Fruit fly (Drosophila melanogaster): ENCODE measurements around the gene Rala.

Rala gene

dm6 chrX:3768202-3768601 lies 48.8 kb upstream of the Rala start (continued):
- TF ChIP-seq CG17359 (tag; optimal IDR thresholded peaks at IDR 0.05), result peak; percentile 54
- peak; percentile 57 for TF ChIP-seq Blimp-1 (GFP tag; optimal IDR thresholded peaks at IDR 0.05)
- TF ChIP-seq CG12391 (tag; optimal IDR thresholded peaks at IDR 0.05), result peak; percentile 42
- peak; percentile 40 for TF ChIP-seq nmo (GFP tag; optimal IDR thresholded peaks at IDR 0.05)
- no peak for TF ChIP-seq B-H1 (GFP tag; IDR thresholded peaks at IDR 0.05)
- peak in 1 of 2 experiments; percentile 10 for TF ChIP-seq dpn (GFP tag; optimal IDR thresholded peaks at IDR 0.05)
- TF ChIP-seq Rx (GFP tag; IDR thresholded peaks at IDR 0.05), result 0 out of 2 replicates have a peak, but pooled peaks have one; percentile 7
- TF ChIP-seq Deaf1 (tag; optimal IDR thresholded peaks at IDR 0.05), result peak; percentile 4
- peak; percentile 39 for TF ChIP-seq PHDP (tag; optimal IDR thresholded peaks at IDR 0.05)
- peak; percentile 33; the same call in 1 of the 2 replicates for TF ChIP-seq CG4730 (GFP tag; IDR thresholded peaks at IDR 0.05)
- peak; percentile 64 for TF ChIP-seq dmrt99B (tag; optimal IDR thresholded peaks at IDR 0.05)
- TF ChIP-seq lola (GFP tag; optimal IDR thresholded peaks at IDR 0.05), result peak in 1 of 3 experiments; percentile 5
- TF ChIP-seq Pdp1 (GFP tag; optimal IDR thresholded peaks at IDR 0.05), result peak in 1 of 2 experiments; percentile 17
- peak; percentile 37 for TF ChIP-seq CG8388 (GFP tag; optimal IDR thresholded peaks at IDR 0.05)
- TF ChIP-seq CG1647 (GFP tag; optimal IDR thresholded peaks at IDR 0.05), result no peak
- TF ChIP-seq CG17829 (tag; optimal IDR thresholded peaks at IDR 0.05), result peak; percentile 26
- TF ChIP-seq ATbp (GFP tag; optimal IDR thresholded peaks at IDR 0.05), result peak; percentile 27
- peak; percentile 23 for TF ChIP-seq Med (GFP tag)
- no peak for TF ChIP-seq Atf6 (GFP tag; IDR thresholded peaks at IDR 0.05)
- TF ChIP-seq org-1 (GFP tag; optimal IDR thresholded peaks at IDR 0.05), result peak; percentile 4
- TF ChIP-seq CG1233 (GFP tag; optimal IDR thresholded peaks at IDR 0.05), result no peak
- 0 out of 3 replicates have a peak, but pooled peaks have one; percentile 32 for TF ChIP-seq Mrtf (GFP tag; IDR thresholded peaks at IDR 0.05)
- no peak for TF ChIP-seq CG10462 (GFP tag; optimal IDR thresholded peaks at IDR 0.05)
- no peak for TF ChIP-seq MBD-R2 (GFP tag; IDR thresholded peaks at IDR 0.05)
- peak; percentile 1 for TF ChIP-seq CG1602 (GFP tag; optimal IDR thresholded peaks at IDR 0.05)
- TF ChIP-seq H15 (GFP tag; IDR thresholded peaks at IDR 0.05), result peak; percentile 23; the same call in 1 of the 3 replicates
- peak; percentile 40 for TF ChIP-seq CG31441 (GFP tag; IDR thresholded peaks at IDR 0.05)
- peak; percentile 7 for TF ChIP-seq az2 (GFP tag; optimal IDR thresholded peaks at IDR 0.05)
- TF ChIP-seq CG4360 (GFP tag; IDR thresholded peaks at IDR 0.05), result no peak
- TF ChIP-seq CHES-1-like (GFP tag; optimal IDR thresholded peaks at IDR 0.05), result no peak
- no peak for TF ChIP-seq aop (GFP tag; IDR thresholded peaks at IDR 0.05)
- TF ChIP-seq Fer1 (GFP tag; optimal IDR thresholded peaks at IDR 0.05), result peak; percentile 36
- TF ChIP-seq lab (GFP tag; optimal IDR thresholded peaks at IDR 0.05), result peak; percentile 47
- TF ChIP-seq lmd (GFP tag; IDR thresholded peaks at IDR 0.05), result peak; percentile 44
- peak; percentile 49; the same call in 1 of the 2 replicates for TF ChIP-seq Xrp1 (GFP tag; IDR thresholded peaks at IDR 0.05)
- TF ChIP-seq CG17385 (GFP tag; optimal IDR thresholded peaks at IDR 0.05), result peak; percentile 8
- no peak for TF ChIP-seq prd (optimal IDR thresholded peaks at IDR 0.05)
- peak; percentile 63; the same call in 2 of the 3 replicates for TF ChIP-seq prd (GFP tag; IDR thresholded peaks at IDR 0.05)
- peak; percentile 28; the same call in 1 of the 3 replicates for TF ChIP-seq tgo (GFP tag; IDR thresholded peaks at IDR 0.05)
- TF ChIP-seq Drgx (GFP tag; IDR thresholded peaks at IDR 0.05), result peak; percentile 21; the same call in 1 of the 2 replicates
- TF ChIP-seq CG2120 (GFP tag; optimal IDR thresholded peaks at IDR 0.05), result peak; percentile 19
- 0 out of 2 replicates have a peak, but pooled peaks have one; percentile 14 for TF ChIP-seq ssp (GFP tag; IDR thresholded peaks at IDR 0.05)
- peak in 1 of 2 experiments; percentile 5 for TF ChIP-seq chif (GFP tag; optimal IDR thresholded peaks at IDR 0.05)
- TF ChIP-seq CG10366 (GFP tag; IDR thresholded peaks at IDR 0.05), result peak; percentile 40
- peak; percentile 16; the same call in 1 of the 2 replicates for TF ChIP-seq danr (GFP tag; IDR thresholded peaks at IDR 0.05)
- no peak for TF ChIP-seq Usf (GFP tag; optimal IDR thresholded peaks at IDR 0.05)
- peak; percentile 5 for TF ChIP-seq CG9727 (GFP tag; optimal IDR thresholded peaks at IDR 0.05)
- peak; percentile 53 for TF ChIP-seq row (GFP tag; IDR thresholded peaks at IDR 0.05)
- TF ChIP-seq Xbp1 (GFP tag; optimal IDR thresholded peaks at IDR 0.05), result peak; percentile 37
- TF ChIP-seq Hr3 (GFP tag; optimal IDR thresholded peaks at IDR 0.05), result peak; percentile 12
- TF ChIP-seq Ptx1 (GFP tag; IDR thresholded peaks at IDR 0.05), result 0 out of 2 replicates have a peak, but pooled peaks have one; percentile 34
